Fruit fly (Drosophila melanogaster) whole organism: ENCODE measurements around the gene Cph.

ENCODE experiments used
- CG8478 ChIP-seq: fragments of >200 bp; optimal IDR thresholded peaks from 2 replicates; lab custom pipeline; 2018; ENCODE audit warnings: inconsistent platforms
- EcR ChIP-seq, 2 experiments: fragments of >200 bp; optimal IDR thresholded peaks; 2 replicates each; lab custom pipeline; 2017; ENCODE audit warnings: missing biosample characterization in 2 of 2, missing genetic modification characterization in 2 of 2, missing genetic modification reagents in 2 of 2
- pan ChIP-seq: fragments of >200 bp; optimal IDR thresholded peaks from 2 replicates; lab custom pipeline; 2017
- psq ChIP-seq: fragments of >200 bp; optimal IDR thresholded peaks from 2 replicates; lab custom pipeline; 2017
- usp ChIP-seq: fragments of >200 bp; optimal IDR thresholded peaks from 2 replicates; lab custom pipeline; 2017; ENCODE audit warnings: missing biosample characterization, missing genetic modification characterization, mixed read lengths

The Cph gene

dm6 chrX:7290811-7291515 is 153.4 kb downstream of the Cph start, which contains the start of gene unc-119:
TSS of gene unc-119 (minus strand) at chrX:7291298.
- TF ChIP-seq CG8478 (lab: Kevin White, UChicago) (no peak), EcR (GFP tag; optimal IDR thresholded peaks at IDR 0.05; lab: Kevin White, UChicago) (no peak), pan (lab: Kevin White, UChicago) (no peak), psq (lab: Kevin White, UChicago) (no peak), usp (GFP tag; lab: Kevin White, UChicago) (no peak)
